Fruit fly (Drosophila melanogaster) whole organism, embryonic: ENCODE data around the gene CG10041.

Experiments
- Bgb ChIP-seq: fragments of 200-800 bp; sonication (Bioruptor generic); IDR thresholded peaks from 2 replicates; pipeline ENCODE4 v1.3.6; 2022; ENCODE audit warnings: missing biosample characterization, missing genetic modification characterization; ENCODE audit not compliant: partially characterized antibody
- CG10147 ChIP-seq: fragments of 200-800 bp; sonication (Bioruptor generic); optimal IDR thresholded peaks from 2 replicates; lab custom pipeline; 2019; ENCODE audit warnings: missing biosample characterization, mild to moderate bottlenecking, missing genetic modification characterization, moderate library complexity
- CG10321 ChIP-seq: fragments of 200-800 bp; sonication (Bioruptor generic); IDR thresholded peaks from 2 replicates; pipeline ENCODE4 v1.3.6; 2022; ENCODE audit warnings: missing biosample characterization, missing genetic modification characterization
- CG10654 ChIP-seq: fragments of 200-800 bp; sonication (Bioruptor generic); optimal IDR thresholded peaks from 2 replicates; lab custom pipeline; 2016; ENCODE audit warnings: missing biosample characterization, missing genetic modification characterization
- CG11560 ChIP-seq: fragments of 200-800 bp; sonication (Bioruptor generic); IDR thresholded peaks from 3 replicates; pipeline ENCODE4 v1.3.6; 2022; ENCODE audit warnings: missing biosample characterization, missing genetic modification characterization
- CG12155 ChIP-seq: fragments of 200-800 bp; sonication (Bioruptor generic); optimal IDR thresholded peaks from 3 replicates; lab custom pipeline; 2016; ENCODE audit warnings: missing biosample characterization, missing genetic modification characterization
- CG15073 ChIP-seq: fragments of 200-800 bp; sonication (Bioruptor generic); optimal IDR thresholded peaks from 2 replicates; lab custom pipeline; 2016; ENCODE audit warnings: missing biosample characterization, missing genetic modification characterization
- CG18011 ChIP-seq: fragments of 200-800 bp; sonication (Bioruptor generic); optimal IDR thresholded peaks from 2 replicates; lab custom pipeline; 2017; ENCODE audit warnings: missing biosample characterization, missing genetic modification characterization, mild to moderate bottlenecking, moderate library complexity, missing genotype
- CG2712 ChIP-seq: fragments of 200-800 bp; optimal IDR thresholded peaks from 3 replicates; lab custom pipeline; 2019; ENCODE audit warnings: missing biosample characterization, mild to moderate bottlenecking, missing genetic modification characterization, moderate library complexity
- CG2889 ChIP-seq: fragments of 200-800 bp; sonication (Bioruptor generic); IDR thresholded peaks from 3 replicates; pipeline ENCODE4 v1.3.6; 2022; ENCODE audit warnings: missing biosample characterization, missing genetic modification characterization
- CG34224 ChIP-seq: fragments of 200-800 bp; sonication (Bioruptor generic); IDR thresholded peaks from 3 replicates; pipeline ENCODE4 v1.3.6; 2022; ENCODE audit warnings: missing biosample characterization, missing genetic modification characterization; ENCODE audit not compliant: partially characterized antibody
- CG4360 ChIP-seq: fragments of 200-800 bp; sonication (Bioruptor generic); IDR thresholded peaks from 2 replicates; pipeline ENCODE4 v1.3.6; 2022; ENCODE audit warnings: missing biosample characterization, missing genetic modification characterization
- CG4404 ChIP-seq: fragments of 200-800 bp; sonication (Bioruptor generic); IDR thresholded peaks from 2 replicates; pipeline ENCODE4 v1.3.6; 2022; ENCODE audit warnings: missing biosample characterization, missing genetic modification characterization
- CG4707 ChIP-seq: fragments of 200-800 bp; sonication (Bioruptor generic); optimal IDR thresholded peaks from 2 replicates; lab custom pipeline; 2018; ENCODE audit warnings: missing biosample characterization, mild to moderate bottlenecking, missing genetic modification characterization, moderate library complexity
- CG6654 ChIP-seq: fragments of 200-800 bp; sonication (Bioruptor generic); optimal IDR thresholded peaks from 2 replicates; lab custom pipeline; 2017; ENCODE audit warnings: missing biosample characterization, mild to moderate bottlenecking, missing genetic modification characterization
- CG8089 ChIP-seq: fragments of 200-800 bp; sonication (Bioruptor generic); optimal IDR thresholded peaks from 3 replicates; lab custom pipeline; 2016; ENCODE audit warnings: missing biosample characterization, missing genetic modification characterization
- CG9215 ChIP-seq: fragments of 200-800 bp; sonication (Bioruptor generic); IDR thresholded peaks from 2 replicates; pipeline ENCODE4 v1.3.6; 2022; ENCODE audit warnings: missing biosample characterization, missing genetic modification characterization
- CG9932 ChIP-seq: fragments of 200-800 bp; sonication (Bioruptor generic); IDR thresholded peaks from 2 replicates; pipeline ENCODE4 v1.3.6; 2022; ENCODE audit warnings: missing biosample characterization, missing genetic modification characterization
- D19B ChIP-seq: fragments of 200-800 bp; sonication (Bioruptor generic); optimal IDR thresholded peaks from 2 replicates; lab custom pipeline; 2017; ENCODE audit warnings: missing biosample characterization, mild to moderate bottlenecking, missing genetic modification characterization
- Doc2 ChIP-seq: fragments of 200-800 bp; sonication (Bioruptor generic); IDR thresholded peaks from 2 replicates; pipeline ENCODE4 v1.3.6; 2022; ENCODE audit warnings: missing biosample characterization, missing genetic modification characterization
- Ets97D ChIP-seq: fragments of 200-800 bp; sonication (Bioruptor generic); optimal IDR thresholded peaks from 3 replicates; lab custom pipeline; 2016; ENCODE audit warnings: missing biosample characterization, missing genetic modification characterization
- Fer1 ChIP-seq: fragments of 200-800 bp; sonication (Bioruptor generic); optimal IDR thresholded peaks from 2 replicates; lab custom pipeline; 2017; ENCODE audit warnings: missing biosample characterization, mild to moderate bottlenecking, missing genetic modification characterization
- Fer2 ChIP-seq: fragments of 200-800 bp; sonication (Bioruptor generic); optimal IDR thresholded peaks from 2 replicates; lab custom pipeline; 2018; ENCODE audit warnings: missing biosample characterization, mild to moderate bottlenecking, missing genetic modification characterization, moderate library complexity
- H15 ChIP-seq: fragments of 200-800 bp; sonication (Bioruptor generic); IDR thresholded peaks from 3 replicates; pipeline ENCODE4 v1.3.6; 2022; ENCODE audit warnings: missing biosample characterization, missing genetic modification characterization
- HLH4C ChIP-seq: fragments of 200-800 bp; sonication (Bioruptor generic); IDR thresholded peaks from 3 replicates; pipeline ENCODE4 v1.3.6; 2022; ENCODE audit warnings: missing biosample characterization, missing genetic modification characterization; ENCODE audit not compliant: partially characterized antibody
- MBD-R2 ChIP-seq: fragments of 200-800 bp; sonication (Bioruptor generic); IDR thresholded peaks from 2 replicates; pipeline ENCODE4 v1.3.6; 2022; ENCODE audit warnings: missing biosample characterization, missing genetic modification characterization
- NFAT ChIP-seq: fragments of 200-800 bp; sonication (Bioruptor generic); IDR thresholded peaks from 2 replicates; pipeline ENCODE4 v1.3.6; 2022; ENCODE audit warnings: missing biosample characterization, missing genetic modification characterization
- Oli ChIP-seq: fragments of 200-800 bp; sonication (Bioruptor generic); optimal IDR thresholded peaks from 2 replicates; lab custom pipeline; 2018; ENCODE audit warnings: missing biosample characterization, mild to moderate bottlenecking, missing genetic modification characterization, moderate library complexity
- Pdp1 ChIP-seq, 2 experiments: fragments of 200-800 bp; sonication (Bioruptor generic); optimal IDR thresholded peaks; 3 replicates each; lab custom pipeline; 2016; ENCODE audit warnings: missing biosample characterization in 2 of 2, missing genetic modification characterization in 2 of 2, mild to moderate bottlenecking in 1 of 2, moderate library complexity in 1 of 2
- Rfx ChIP-seq: fragments of 200-800 bp; sonication (Bioruptor generic); IDR thresholded peaks from 2 replicates; pipeline ENCODE4 v1.3.6; 2022; ENCODE audit warnings: missing biosample characterization, missing genetic modification characterization
- Sin3A ChIP-seq: fragments of >200 bp; optimal IDR thresholded peaks from 2 replicates; lab custom pipeline; 2018
- Xbp1 ChIP-seq: fragments of 200-800 bp; sonication (Bioruptor generic); optimal IDR thresholded peaks from 3 replicates; lab custom pipeline; 2016; ENCODE audit warnings: missing biosample characterization, mild to moderate bottlenecking, missing genetic modification characterization
- cwo ChIP-seq: fragments of 200-800 bp; sonication (Bioruptor generic); optimal IDR thresholded peaks from 3 replicates; lab custom pipeline; 2017; ENCODE audit warnings: missing biosample characterization, missing genetic modification characterization, mild to moderate bottlenecking, moderate library complexity, missing genetic modification reagents
- en ChIP-seq: fragments of 200-800 bp; sonication (Bioruptor generic); optimal IDR thresholded peaks from 2 replicates; lab custom pipeline; 2016; ENCODE audit warnings: missing biosample characterization, missing genetic modification characterization
- eyg ChIP-seq: fragments of 200-800 bp; sonication (Bioruptor generic); optimal IDR thresholded peaks from 3 replicates; lab custom pipeline; 2016; ENCODE audit warnings: missing biosample characterization, missing genetic modification characterization
- kay ChIP-seq: fragments of 200-800 bp; sonication (Bioruptor generic); optimal IDR thresholded peaks from 2 replicates; lab custom pipeline; 2016; ENCODE audit warnings: missing biosample characterization, missing genetic modification characterization
- knrl ChIP-seq: fragments of 200-800 bp; sonication (Bioruptor generic); IDR thresholded peaks from 3 replicates; pipeline ENCODE4 v1.3.6; 2022; ENCODE audit warnings: missing biosample characterization, missing genetic modification characterization; ENCODE audit not compliant: partially characterized antibody
- mam ChIP-seq: fragments of 200-800 bp; sonication (Bioruptor generic); optimal IDR thresholded peaks from 3 replicates; lab custom pipeline; 2016; ENCODE audit warnings: missing biosample characterization, missing genetic modification characterization
- pros ChIP-seq: fragments of 200-800 bp; sonication (Bioruptor generic); optimal IDR thresholded peaks from 3 replicates; lab custom pipeline; 2019; ENCODE audit warnings: missing biosample characterization, mild to moderate bottlenecking, missing genetic modification characterization, moderate library complexity
- rib ChIP-seq: fragments of 200-800 bp; sonication (Bioruptor generic); IDR thresholded peaks from 2 replicates; pipeline ENCODE4 v1.3.6; 2022; ENCODE audit warnings: missing biosample characterization, missing genetic modification characterization
- row ChIP-seq: fragments of 200-800 bp; sonication (Bioruptor generic); IDR thresholded peaks from 3 replicates; pipeline ENCODE4 v1.3.6; 2022; ENCODE audit warnings: missing biosample characterization, missing genetic modification characterization
- sc ChIP-seq, 3 experiments: fragments of >200 bp in 2 of 3; fragments of 200-800 bp in 1 of 3; sonication (Bioruptor generic) in 1 of 3; optimal IDR thresholded peaks; 2 replicates in 2 of 3; 3 replicates in 1 of 3; lab custom pipeline; 2017; ENCODE audit warnings: mild to moderate bottlenecking in 1 of 3, missing biosample characterization in 1 of 3, missing genetic modification characterization in 1 of 3, missing genetic modification reagents in 1 of 3
- seq ChIP-seq: fragments of 200-800 bp; sonication (Bioruptor generic); IDR thresholded peaks from 2 replicates; pipeline ENCODE4 v1.3.6; 2022; ENCODE audit warnings: missing biosample characterization, missing genetic modification characterization
- shn ChIP-seq: fragments of 200-800 bp; sonication (Bioruptor generic); optimal IDR thresholded peaks from 3 replicates; lab custom pipeline; 2016; ENCODE audit warnings: missing biosample characterization, missing genetic modification characterization
- sug ChIP-seq: fragments of 200-800 bp; optimal IDR thresholded peaks from 2 replicates; lab custom pipeline; 2019; ENCODE audit warnings: missing biosample characterization, mild to moderate bottlenecking, missing genetic modification characterization, moderate library complexity
- twi ChIP-seq: fragments of 200-800 bp; optimal IDR thresholded peaks from 2 replicates; lab custom pipeline; 2019; ENCODE audit warnings: missing biosample characterization, mild to moderate bottlenecking, missing genetic modification characterization, moderate library complexity
- tx ChIP-seq: fragments of 200-800 bp; sonication (Bioruptor generic); optimal IDR thresholded peaks from 2 replicates; lab custom pipeline; 2016; ENCODE audit warnings: missing biosample characterization, missing genetic modification characterization
- zen ChIP-seq: fragments of 200-800 bp; sonication (Bioruptor generic); optimal IDR thresholded peaks from 3 replicates; lab custom pipeline; 2018; ENCODE audit warnings: missing biosample characterization, mild to moderate bottlenecking, missing genetic modification characterization, moderate library complexity
- zen2 ChIP-seq: fragments of 200-800 bp; sonication (Bioruptor generic); IDR thresholded peaks from 3 replicates; pipeline ENCODE4 v1.3.6; 2022; ENCODE audit warnings: missing biosample characterization, missing genetic modification characterization; ENCODE audit not compliant: partially characterized antibody

Gene CG10041

DNA sequence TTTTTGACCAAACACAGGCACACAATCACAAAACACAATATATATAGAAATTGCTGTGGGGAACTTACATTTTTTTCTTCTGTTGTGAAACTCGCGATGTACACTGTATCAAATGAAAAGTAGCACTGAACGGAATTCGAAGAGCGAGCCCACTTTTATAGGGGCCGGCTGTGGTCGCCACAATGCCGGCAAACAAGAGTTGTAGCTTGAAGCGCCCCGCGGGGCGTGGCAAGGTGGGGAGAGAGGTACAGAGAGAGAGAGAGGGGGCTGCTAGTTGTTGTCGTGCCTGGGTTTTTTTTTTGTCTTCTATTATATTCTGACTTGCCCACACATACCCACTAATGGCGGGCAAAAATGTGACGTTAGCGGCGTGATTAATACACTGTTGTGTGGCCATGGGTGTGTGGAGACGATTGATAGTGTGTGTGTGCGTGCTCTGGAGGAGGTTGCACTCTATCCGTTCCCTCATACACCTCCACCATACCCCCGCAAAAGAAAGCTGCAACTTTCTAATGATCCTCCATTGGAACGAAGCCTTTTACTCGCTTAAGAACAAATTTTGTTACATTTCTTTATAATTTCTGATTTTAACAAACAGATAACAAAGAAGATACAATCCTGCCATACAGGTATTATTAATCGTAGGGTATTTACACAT lies 17.4 kb upstream of the CG10041 start, which contains the start of gene GstD1 (continued):
- TF ChIP-seq eyg (GFP tag; lab: Kevin White, UChicago) (no peak), en (GFP tag; lab: Kevin White, UChicago) (no peak), H15 (GFP tag; lab: Robert Waterston, UW) (no peak), CG18011 (GFP tag; lab: Kevin White, UChicago) (peak; percentile 24), zen2 (GFP tag; lab: Robert Waterston, UW) (peak; percentile 38; the same call in 1 of the 3 replicates), CG4707 (GFP tag; lab: Kevin White, UChicago) (no peak), shn (GFP tag; lab: Kevin White, UChicago) (peak; percentile 44), CG4404 (no peak), Pdp1 (GFP tag; optimal IDR thresholded peaks at IDR 0.05; lab: Kevin White, UChicago) (peak; percentile 32 to 45), knrl (GFP tag; lab: Robert Waterston, UW) (no peak; the same call in 2 of the 3 replicates), HLH4C (GFP tag; lab: Robert Waterston, UW) (peak; percentile 42; the same call in 1 of the 3 replicates), row (GFP tag; lab: Robert Waterston, UW) (peak; percentile 64), Fer2 (tag; lab: Kevin White, UChicago) (no peak), sug (tag; lab: Kevin White, UChicago) (peak; percentile 56), CG11560 (no peak), CG12155 (GFP tag; lab: Kevin White, UChicago) (peak; percentile 42), CG10321 (GFP tag; lab: Robert Waterston, UW) (0 out of 2 replicates have a peak, but pooled peaks have one; percentile 20), CG34224 (GFP tag; lab: Robert Waterston, UW) (peak; percentile 54; the same call in 2 of the 3 replicates), Xbp1 (GFP tag; lab: Kevin White, UChicago) (peak; percentile 36), CG10654 (peak; percentile 19), tx (GFP tag; lab: Kevin White, UChicago) (no peak), Oli (tag; lab: Kevin White, UChicago) (peak; percentile 41), Doc2 (GFP tag; lab: Robert Waterston, UW) (no peak), CG4360 (no peak), CG8089 (GFP tag; lab: Kevin White, UChicago) (no peak), Ets97D (GFP tag; lab: Kevin White, UChicago) (no peak), seq (GFP tag; lab: Robert Waterston, UW) (no peak), CG6654 (GFP tag; lab: Kevin White, UChicago) (peak; percentile 34), Bgb (GFP tag; lab: Robert Waterston, UW) (peak; percentile 63), CG15073 (GFP tag; lab: Kevin White, UChicago) (no peak), Sin3A (lab: Kevin White, UChicago) (no peak), mam (GFP tag; lab: Kevin White, UChicago) (peak; percentile 34), pros (GFP tag; lab: Kevin White, UChicago) (no peak), rib (peak; percentile 87), zen (tag; lab: Kevin White, UChicago) (no peak), twi (tag; lab: Kevin White, UChicago) (no peak), CG2712 (tag; lab: Kevin White, UChicago) (peak; percentile 21), CG2889 (no peak), Fer1 (GFP tag; lab: Kevin White, UChicago) (peak; percentile 38), CG9215 (GFP tag; lab: Robert Waterston, UW) (0 out of 2 replicates have a peak, but pooled peaks have one; percentile 45), D19B (GFP tag; lab: Kevin White, UChicago) (peak; percentile 33), NFAT (peak; percentile 79), Rfx (GFP tag; lab: Robert Waterston, UW) (peak; percentile 57), kay (GFP tag; lab: Kevin White, UChicago) (peak; percentile 66), sc (optimal IDR thresholded peaks at IDR 0.05; lab: Kevin White, UChicago) (no peak), sc (GFP tag; optimal IDR thresholded peaks at IDR 0.05; lab: Kevin White, UChicago) (no peak), MBD-R2 (GFP tag; lab: Robert Waterston, UW) (no peak), cwo (peak; percentile 47), CG10147 (GFP tag; lab: Kevin White, UChicago) (peak; percentile 76), CG9932 (peak; percentile 51)
